Worm (Caenorhabditis elegans) whole organism, late embryonic: Measurements from ENCODE around the gene K08E4.2.

Source experiments
- C08G9.2 ChIP-seq: sonication (generic microtip); optimal IDR thresholded peaks from 2 replicates; lab custom pipeline; 2016; ENCODE audit warnings: mild to moderate bottlenecking, missing genetic modification characterization, moderate library complexity, missing compliant biosample characterization
- T23F11.4 ChIP-seq: fragments of 200-800 bp; sonication (Bioruptor generic); optimal IDR thresholded peaks from 2 replicates; lab custom pipeline; 2018; ENCODE audit warnings: mild to moderate bottlenecking, missing genetic modification characterization, missing compliant biosample characterization
- ahr-1 ChIP-seq: sonication (generic microtip); optimal IDR thresholded peaks from 2 replicates; lab custom pipeline; 2016; ENCODE audit warnings: missing genetic modification characterization, missing compliant biosample characterization
- ama-1 ChIP-seq: fragments of 150-350 bp; optimal IDR thresholded peaks from 2 replicates; lab custom pipeline; 2014
- ceh-14 ChIP-seq: sonication (generic microtip); optimal IDR thresholded peaks from 2 replicates; lab custom pipeline; 2016; ENCODE audit warnings: missing genotype, missing genetic modification characterization, missing compliant biosample characterization
- ceh-19 ChIP-seq: fragments of 200-800 bp; sonication (Bioruptor generic); optimal IDR thresholded peaks from 2 replicates; lab custom pipeline; 2018; ENCODE audit warnings: mild to moderate bottlenecking, missing genetic modification characterization, missing compliant biosample characterization
- ceh-22 ChIP-seq: sonication (generic microtip); optimal IDR thresholded peaks from 2 replicates; lab custom pipeline; 2017; ENCODE audit warnings: missing biosample characterization, missing genetic modification characterization
- ceh-30 ChIP-seq: fragments of 150-350 bp; optimal IDR thresholded peaks from 2 replicates; lab custom pipeline; 2014; ENCODE audit warnings: missing biosample characterization, missing genetic modification characterization
- ceh-31 ChIP-seq: sonication (generic microtip); optimal IDR thresholded peaks from 2 replicates; lab custom pipeline; 2016; ENCODE audit warnings: missing genetic modification characterization, missing compliant biosample characterization
- ceh-34 ChIP-seq: sonication (generic microtip); optimal IDR thresholded peaks from 2 replicates; lab custom pipeline; 2016; ENCODE audit warnings: mild to moderate bottlenecking, missing genetic modification characterization, missing compliant biosample characterization
- ceh-45 ChIP-seq: fragments of 200-800 bp; sonication (Bioruptor generic); IDR thresholded peaks from 2 replicates; pipeline ENCODE4 v1.3.6; 2022; ENCODE audit warnings: missing genetic modification reagents, missing genetic modification characterization, missing compliant biosample characterization
- ceh-6 ChIP-seq: fragments of 200-800 bp; sonication (Bioruptor generic); optimal IDR thresholded peaks from 2 replicates; lab custom pipeline; 2018; ENCODE audit warnings: mild to moderate bottlenecking, missing genetic modification characterization, missing compliant biosample characterization
- che-1 ChIP-seq: sonication (generic microtip); optimal IDR thresholded peaks from 2 replicates; lab custom pipeline; 2016; ENCODE audit warnings: mild to moderate bottlenecking, missing genetic modification characterization, missing compliant biosample characterization
- dve-1 ChIP-seq: sonication (generic microtip); optimal IDR thresholded peaks from 2 replicates; lab custom pipeline; 2017; ENCODE audit warnings: antibody characterized with exemption, mild to moderate bottlenecking, missing genetic modification characterization, missing compliant biosample characterization
- elt-2 ChIP-seq: sonication (generic microtip); optimal IDR thresholded peaks from 2 replicates; lab custom pipeline; 2016; ENCODE audit warnings: missing genetic modification reagents, missing genetic modification characterization, missing compliant biosample characterization
- elt-4 ChIP-seq: sonication (generic microtip); optimal IDR thresholded peaks from 2 replicates; lab custom pipeline; 2016; ENCODE audit warnings: missing genetic modification characterization, missing compliant biosample characterization
- ets-4 ChIP-seq: sonication (generic microtip); optimal IDR thresholded peaks from 2 replicates; lab custom pipeline; 2016; ENCODE audit warnings: missing genetic modification characterization, missing compliant biosample characterization
- eyg-1 ChIP-seq: sonication (generic microtip); optimal IDR thresholded peaks from 2 replicates; lab custom pipeline; 2016; ENCODE audit warnings: missing genotype, missing genetic modification characterization, missing compliant biosample characterization
- fax-1 ChIP-seq: sonication (generic microtip); optimal IDR thresholded peaks from 2 replicates; lab custom pipeline; 2016; ENCODE audit warnings: missing genotype, missing genetic modification characterization, missing compliant biosample characterization
- gmeb-2 ChIP-seq: sonication (generic microtip); optimal IDR thresholded peaks from 2 replicates; lab custom pipeline; 2016; ENCODE audit warnings: missing genetic modification characterization, inconsistent platforms, missing compliant biosample characterization
- hlh-15 ChIP-seq: sonication (generic microtip); optimal IDR thresholded peaks from 2 replicates; lab custom pipeline; 2016; ENCODE audit warnings: missing genetic modification characterization, missing compliant biosample characterization
- hlh-8 ChIP-seq: sonication (generic microtip); optimal IDR thresholded peaks from 2 replicates; lab custom pipeline; 2016; ENCODE audit warnings: missing genotype, missing genetic modification characterization, missing compliant biosample characterization
- lim-6 ChIP-seq: sonication (generic microtip); optimal IDR thresholded peaks from 2 replicates; lab custom pipeline; 2016; ENCODE audit warnings: missing genetic modification characterization, missing compliant biosample characterization
- lin-11 ChIP-seq: fragments of 200-800 bp; sonication (Bioruptor generic); optimal IDR thresholded peaks from 2 replicates; lab custom pipeline; 2018; ENCODE audit warnings: mild to moderate bottlenecking, missing genetic modification characterization, missing compliant biosample characterization
- madf-2 ChIP-seq: sonication (generic microtip); optimal IDR thresholded peaks from 2 replicates; lab custom pipeline; 2017; ENCODE audit warnings: missing genetic modification characterization, missing compliant biosample characterization
- nhr-11 ChIP-seq: fragments of 150-350 bp; optimal IDR thresholded peaks from 2 replicates; lab custom pipeline; 2014; ENCODE audit warnings: missing biosample characterization, missing genetic modification characterization
- nhr-232 ChIP-seq: sonication (generic microtip); optimal IDR thresholded peaks from 2 replicates; lab custom pipeline; 2016; ENCODE audit warnings: missing genetic modification characterization, missing compliant biosample characterization
- odd-2 ChIP-seq: sonication (generic microtip); optimal IDR thresholded peaks from 2 replicates; lab custom pipeline; 2017; ENCODE audit warnings: antibody characterized with exemption, mild to moderate bottlenecking, missing genetic modification characterization, missing compliant biosample characterization
- pag-3 ChIP-seq: sonication (generic microtip); optimal IDR thresholded peaks from 2 replicates; lab custom pipeline; 2016; ENCODE audit warnings: missing compliant biosample characterization, missing genetic modification characterization, borderline replicate concordance
- pat-9 ChIP-seq: fragments of 200-800 bp; sonication (Bioruptor generic); optimal IDR thresholded peaks from 2 replicates; lab custom pipeline; 2018; ENCODE audit warnings: mild to moderate bottlenecking, missing genetic modification characterization, moderate library complexity, missing compliant biosample characterization
- pax-1 ChIP-seq: fragments of 150-350 bp; optimal IDR thresholded peaks from 2 replicates; lab custom pipeline; 2014; ENCODE audit warnings: missing biosample characterization, missing genetic modification characterization
- pha-2 ChIP-seq: sonication (generic microtip); optimal IDR thresholded peaks from 2 replicates; lab custom pipeline; 2017; ENCODE audit warnings: mild to moderate bottlenecking, missing genetic modification characterization, missing compliant biosample characterization
- pha-4 ChIP-seq: fragments of 150-350 bp; optimal IDR thresholded peaks from 2 replicates; lab custom pipeline; 2018; ENCODE audit warnings: missing biosample characterization, missing genetic modification reagents, missing genetic modification characterization
- sox-2 ChIP-seq: fragments of 200-800 bp; sonication (Bioruptor generic); IDR thresholded peaks from 2 replicates; pipeline ENCODE4 v1.3.6; 2022; ENCODE audit warnings: missing genetic modification reagents, missing genetic modification characterization, missing compliant biosample characterization
- sox-4 ChIP-seq: sonication (generic microtip); optimal IDR thresholded peaks from 2 replicates; lab custom pipeline; 2017; ENCODE audit warnings: mild to moderate bottlenecking, missing genetic modification characterization, inconsistent platforms, missing compliant biosample characterization
- syd-9 ChIP-seq: sonication (generic microtip); optimal IDR thresholded peaks from 2 replicates; lab custom pipeline; 2016; ENCODE audit warnings: mild to moderate bottlenecking, missing genetic modification characterization, moderate library complexity, missing compliant biosample characterization
- tbx-2 ChIP-seq: sonication (generic microtip); optimal IDR thresholded peaks from 2 replicates; lab custom pipeline; 2016; ENCODE audit warnings: missing genetic modification characterization, missing compliant biosample characterization
- tbx-7 ChIP-seq: sonication (generic microtip); optimal IDR thresholded peaks from 2 replicates; lab custom pipeline; 2016; ENCODE audit warnings: missing genotype, missing genetic modification characterization, missing compliant biosample characterization
- ttx-3 ChIP-seq: sonication (generic microtip); optimal IDR thresholded peaks from 2 replicates; lab custom pipeline; 2016; ENCODE audit warnings: missing genetic modification reagents, missing genetic modification characterization, missing compliant biosample characterization
- unc-42 ChIP-seq: sonication (generic microtip); optimal IDR thresholded peaks from 2 replicates; lab custom pipeline; 2016; ENCODE audit warnings: missing genotype, missing genetic modification characterization, missing compliant biosample characterization
- zip-5 ChIP-seq: sonication (generic microtip); optimal IDR thresholded peaks from 2 replicates; lab custom pipeline; 2016; ENCODE audit warnings: missing genetic modification characterization, missing compliant biosample characterization

Gene K08E4.2

DNA sequence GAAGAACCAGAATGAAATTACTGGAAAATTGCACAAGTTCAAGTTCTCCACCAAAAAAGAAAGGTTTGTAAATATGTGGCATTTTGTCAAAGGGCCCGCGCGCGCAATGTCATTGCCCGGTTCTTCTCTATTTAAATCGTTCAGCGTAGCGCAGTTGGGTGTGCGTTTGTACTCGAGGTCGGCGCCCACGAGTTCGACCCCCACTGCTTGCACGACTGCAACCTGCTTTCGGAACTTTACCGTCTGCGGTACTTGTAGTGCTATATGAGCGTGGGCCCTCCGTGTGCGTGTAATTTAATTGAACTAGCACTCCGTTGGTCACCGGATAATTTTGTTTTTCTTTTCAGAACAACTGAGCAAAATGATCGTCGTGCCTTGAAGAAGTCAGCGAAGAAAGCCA is 30.0 kb upstream of the K08E4.2 start (continued):
- peak; percentile 66 for TF ChIP-seq T23F11.4 (GFP tag; lab: Kevin White, UChicago)

ce11 chrIV:12085120-12085519 is 28.7 kb upstream of the K08E4.2 start, which contains the start of gene rbm-34:
TSS of gene rbm-34 (plus strand) at chrIV:12085420.
- no peak for TF ChIP-seq lin-11 (tag; lab: Kevin White, UChicago)
- TF ChIP-seq syd-9 (tag; lab: Kevin White, UChicago), result no peak
- TF ChIP-seq madf-2, result no peak
- no peak for TF ChIP-seq ceh-30
- no peak for TF ChIP-seq ceh-22
- TF ChIP-seq ceh-19 (GFP tag; lab: Kevin White, UChicago), result no peak
- no peak for TF ChIP-seq sox-4 (tag; lab: Kevin White, UChicago)
- no peak for TF ChIP-seq gmeb-2 (tag; lab: Kevin White, UChicago)
- TF ChIP-seq ceh-14 (tag; lab: Kevin White, UChicago), result no peak
- no peak for TF ChIP-seq odd-2 (tag; lab: Kevin White, UChicago)
- TF ChIP-seq ceh-34, result no peak
- TF ChIP-seq ttx-3 (tag; lab: Kevin White, UChicago), result no peak
- no peak for TF ChIP-seq nhr-232 (tag; lab: Kevin White, UChicago)
- TF ChIP-seq elt-4 (tag; lab: Kevin White, UChicago), result no peak
- no peak for TF ChIP-seq eyg-1 (tag; lab: Kevin White, UChicago)
- no peak for TF ChIP-seq tbx-7
- TF ChIP-seq, all 69 proteins: peak for 0

DNA sequence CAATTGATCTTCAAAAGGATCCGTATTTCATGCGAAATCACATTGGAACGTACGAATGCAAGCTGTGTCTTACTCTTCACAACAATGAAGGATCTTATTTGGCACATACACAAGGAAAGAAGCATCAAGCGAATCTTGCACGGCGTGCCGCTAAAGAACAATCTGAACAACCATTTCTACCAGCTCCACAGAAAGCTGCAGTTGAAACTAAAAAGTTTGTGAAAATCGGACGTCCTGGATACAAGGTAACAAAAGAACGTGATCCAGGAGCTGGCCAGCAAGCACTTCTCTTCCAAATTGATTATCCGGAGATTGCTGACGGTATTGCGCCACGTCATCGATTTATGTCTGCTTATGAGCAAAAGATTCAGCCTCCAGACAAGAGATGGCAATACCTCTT is 28.1 kb upstream of the K08E4.2 start:
- TF ChIP-seq hlh-8 (tag; lab: Kevin White, UChicago) (no peak), ceh-22 (no peak), pax-1 (no peak), pha-4 (tag; lab: Kevin White, UChicago) (no peak), fax-1 (no peak), ceh-6 (GFP tag; lab: Kevin White, UChicago) (no peak), tbx-2 (tag; lab: Kevin White, UChicago) (no peak), che-1 (tag; lab: Kevin White, UChicago) (no peak), ets-4 (tag; lab: Kevin White, UChicago) (no peak), ama-1 (lab: Kevin White, UChicago) (no peak), ceh-31 (tag; lab: Kevin White, UChicago) (no peak), pag-3 (no peak), ceh-19 (GFP tag; lab: Kevin White, UChicago) (no peak), elt-2 (tag; lab: Kevin White, UChicago) (no peak), zip-5 (tag; lab: Kevin White, UChicago) (no peak), ceh-14 (tag; lab: Kevin White, UChicago) (no peak), ahr-1 (tag; lab: Kevin White, UChicago) (no peak), sox-2 (GFP tag; lab: Robert Waterston, UW) (no peak), hlh-15 (tag; lab: Kevin White, UChicago) (no peak), tbx-7 (no peak)

- TF ChIP-seq dve-1 (no peak), pat-9 (tag; lab: Kevin White, UChicago) (no peak), nhr-11 (tag; lab: Kevin White, UChicago) (no peak), ceh-19 (GFP tag; lab: Kevin White, UChicago) (no peak), lim-6 (tag; lab: Kevin White, UChicago) (no peak), ceh-45 (GFP tag; lab: Robert Waterston, UW) (no peak), C08G9.2 (tag; lab: Kevin White, UChicago) (no peak), unc-42 (tag; lab: Kevin White, UChicago) (no peak), syd-9 (tag; lab: Kevin White, UChicago) (no peak), pha-2 (tag; lab: Kevin White, UChicago) (no peak), ceh-6 (GFP tag; lab: Kevin White, UChicago) (no peak), fax-1 (no peak), T23F11.4 (GFP tag; lab: Kevin White, UChicago) (no peak), nhr-232 (tag; lab: Kevin White, UChicago) (no peak)
- TF ChIP-seq, all 69 proteins: peak for 0
Measured at ce11 chrIV:12084178-12084577, 27.7 kb upstream of the K08E4.2 start, which contains the start of gene repo-1. TSS of gene repo-1 (plus strand) at chrIV:12084478.
